Fruit fly (Drosophila melanogaster): ENCODE data around the gene CG14260.

CG14260 gene

DNA sequence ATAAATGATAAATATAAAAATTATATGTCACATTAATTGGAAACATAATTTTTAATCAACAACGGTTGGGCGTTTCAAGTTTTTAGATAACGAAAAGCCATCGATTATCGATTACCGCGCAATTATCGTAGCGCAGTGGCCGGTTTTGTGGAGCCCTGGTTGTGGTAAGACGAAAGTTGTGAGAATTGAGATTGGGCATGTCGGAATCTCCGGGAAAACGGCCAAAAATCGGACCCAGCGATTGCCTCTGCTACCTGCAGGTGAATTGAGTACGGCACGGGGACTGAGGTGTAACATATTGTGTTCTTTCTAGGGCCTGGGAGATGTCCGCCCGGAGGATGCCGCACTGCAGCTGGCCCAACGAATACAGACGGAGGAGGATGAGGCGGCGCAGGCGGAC lies 18.4 kb downstream of the CG14260 start, which contains the start of gene CG3368 (continued):
- 0 out of 2 replicates have a peak, but pooled peaks have one; percentile 41 for TF ChIP-seq CG42726 (GFP tag; IDR thresholded peaks at IDR 0.05; ENCODE audit: partially characterized antibody)
- no peak for TF ChIP-seq CG8290 (GFP tag; optimal IDR thresholded peaks at IDR 0.05)
- TF ChIP-seq CG8290 (tag; optimal IDR thresholded peaks at IDR 0.05) = peak in 1 of 2 experiments; percentile 32
- no peak for TF ChIP-seq inv (GFP tag; IDR thresholded peaks at IDR 0.05; ENCODE audit: partially characterized antibody)
- peak; percentile 30 for TF ChIP-seq CG13894 (tag; optimal IDR thresholded peaks at IDR 0.05)
- TF ChIP-seq amos (GFP tag; IDR thresholded peaks at IDR 0.05; ENCODE audit: partially characterized antibody) = peak; percentile 57; the same call in 1 of the 2 replicates
- TF ChIP-seq cwo (GFP tag; optimal IDR thresholded peaks at IDR 0.05) = no peak
- no peak for TF ChIP-seq CG7839 (tag; optimal IDR thresholded peaks at IDR 0.05)
- no peak for TF ChIP-seq Sry-β (GFP tag; optimal IDR thresholded peaks at IDR 0.05)
- peak; percentile 65; the same call in 1 of the 4 replicates for TF ChIP-seq chinmo (GFP tag; IDR thresholded peaks at IDR 0.05; ENCODE audit: partially characterized antibody)
- TF ChIP-seq CG4617 (GFP tag; optimal IDR thresholded peaks at IDR 0.05; ENCODE audit: borderline replicate concordance) = peak; percentile 18
- TF ChIP-seq croc (GFP tag; conservative IDR thresholded peaks at IDR 0.05) = no peak
- no peak for TF ChIP-seq seq (GFP tag; IDR thresholded peaks at IDR 0.05)
- no peak for TF ChIP-seq Nf-YC (tag; optimal IDR thresholded peaks at IDR 0.05)
- TF ChIP-seq dm (GFP tag; optimal IDR thresholded peaks at IDR 0.05) = peak; percentile 21
- TF ChIP-seq CG16813 (GFP tag; IDR thresholded peaks at IDR 0.05; ENCODE audit: partially characterized antibody) = peak; percentile 59; the same call in 2 of the 3 replicates
- peak; percentile 85 for TF ChIP-seq Dref (GFP tag; IDR thresholded peaks at IDR 0.05)
- TF ChIP-seq CG14710 (tag; optimal IDR thresholded peaks at IDR 0.05) = peak; percentile 11
- TF ChIP-seq B-H1 (GFP tag; IDR thresholded peaks at IDR 0.05) = no peak
- TF ChIP-seq CG14860 (GFP tag; IDR thresholded peaks at IDR 0.05; ENCODE audit: partially characterized antibody) = peak; percentile 74
- TF ChIP-seq ase (GFP tag; IDR thresholded peaks at IDR 0.05) = no peak
- peak; percentile 60 for TF ChIP-seq YL-1 (GFP tag; optimal IDR thresholded peaks at IDR 0.05)
- TF ChIP-seq CG2202 (tag; optimal IDR thresholded peaks at IDR 0.05) = no peak
- TF ChIP-seq CG8478 (optimal IDR thresholded peaks at IDR 0.05) = peak; percentile 28
- TF ChIP-seq E2f1 (GFP tag; IDR thresholded peaks at IDR 0.05) = no peak
- TF ChIP-seq E2f2 (GFP tag; IDR thresholded peaks at IDR 0.05) = peak; percentile 66
- TF ChIP-seq hbn (GFP tag; IDR thresholded peaks at IDR 0.05; ENCODE audit: partially characterized antibody) = peak; percentile 30; the same call in 1 of the 2 replicates
- no peak for TF ChIP-seq pho (GFP tag; optimal IDR thresholded peaks at IDR 0.05)
- peak; percentile 71 for TF ChIP-seq Bgb (GFP tag; IDR thresholded peaks at IDR 0.05; ENCODE audit: partially characterized antibody)
- TF ChIP-seq bbx (GFP tag; IDR thresholded peaks at IDR 0.05; ENCODE audit: partially characterized antibody) = peak; percentile 70
- peak; percentile 30; the same call in 1 of the 3 replicates for TF ChIP-seq CG34422 (GFP tag; IDR thresholded peaks at IDR 0.05)
- peak; percentile 59; the same call in 2 of the 3 replicates for TF ChIP-seq zen2 (GFP tag; IDR thresholded peaks at IDR 0.05; ENCODE audit: partially characterized antibody)
- TF ChIP-seq tna (GFP tag; IDR thresholded peaks at IDR 0.05; ENCODE audit: partially characterized antibody) = peak; percentile 63; the same call in 1 of the 2 replicates
- peak; percentile 86 for TF ChIP-seq HLH4C (GFP tag; IDR thresholded peaks at IDR 0.05; ENCODE audit: partially characterized antibody)
- TF ChIP-seq stwl (tag; optimal IDR thresholded peaks at IDR 0.05) = peak; percentile 65
- no peak for TF ChIP-seq gem (tag; optimal IDR thresholded peaks at IDR 0.05)
- TF ChIP-seq CG17361 (GFP tag; IDR thresholded peaks at IDR 0.05) = no peak
- TF ChIP-seq CG9727 (GFP tag; optimal IDR thresholded peaks at IDR 0.05) = no peak
- peak; percentile 49 for TF ChIP-seq CG15514 (GFP tag; optimal IDR thresholded peaks at IDR 0.05)
- no peak for TF ChIP-seq CG17568 (GFP tag; optimal IDR thresholded peaks at IDR 0.05)
- no peak for TF ChIP-seq MTF-1 (GFP tag; optimal IDR thresholded peaks at IDR 0.05; ENCODE audit: borderline replicate concordance)
- no peak for TF ChIP-seq CG8388 (GFP tag; optimal IDR thresholded peaks at IDR 0.05)
